In the genomic region with DNA sequence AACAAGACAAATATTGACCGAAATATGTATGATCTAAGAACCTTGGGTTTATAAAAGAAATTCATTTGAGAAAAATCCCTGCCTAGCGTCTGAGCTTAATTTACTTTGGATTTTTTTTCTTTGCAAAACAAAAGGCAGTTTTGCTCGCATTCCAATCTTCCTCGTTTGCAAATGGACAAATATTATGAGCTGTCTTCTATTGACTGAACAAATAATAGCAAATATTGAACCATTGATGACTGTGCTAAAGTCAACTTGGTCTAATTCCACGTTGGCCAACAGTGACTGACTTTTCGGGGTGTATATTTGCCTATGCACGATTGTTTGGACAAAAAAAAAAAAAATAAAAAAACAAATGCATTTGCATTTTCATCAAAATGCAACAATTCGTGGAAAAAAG, we compare ENCODE assay signal across 1 fruit fly cellular context.
TF ChIP-seq lines count a peak whose summit lies in the region.

No protein-coding gene starts in this region.

TF ChIP-seq in whole organism, embryonic, 481 proteins besides CTCF, POLR2A, EP300 and RAD21 (continued from another document and continues in another):
- TF ChIP-seq CG2202 (tag; optimal IDR thresholded peaks at IDR 0.05; lab: Kevin White, UChicago), result no peak
- no peak for TF ChIP-seq Ptx1 (GFP tag; IDR thresholded peaks at IDR 0.05; lab: Robert Waterston, UW)
- TF ChIP-seq CG7839 (tag; optimal IDR thresholded peaks at IDR 0.05; lab: Kevin White, UChicago), result no peak
- no peak for TF ChIP-seq CG16815 (GFP tag; optimal IDR thresholded peaks at IDR 0.05; lab: Kevin White, UChicago)
- no peak for TF ChIP-seq exex (tag; optimal IDR thresholded peaks at IDR 0.05; lab: Kevin White, UChicago)
- no peak for TF ChIP-seq TFAM (GFP tag; optimal IDR thresholded peaks at IDR 0.05; lab: Kevin White, UChicago)
- no peak for TF ChIP-seq h (optimal IDR thresholded peaks at IDR 0.05; lab: Kevin White, UChicago)
- TF ChIP-seq psq (GFP tag; optimal IDR thresholded peaks at IDR 0.05; lab: Kevin White, UChicago), result no peak
- TF ChIP-seq CG15073 (GFP tag; optimal IDR thresholded peaks at IDR 0.05; lab: Kevin White, UChicago), result no peak
- TF ChIP-seq lov (optimal IDR thresholded peaks at IDR 0.05; lab: Kevin White, UChicago), result no peak
- TF ChIP-seq lov (GFP tag; IDR thresholded peaks at IDR 0.05; lab: Robert Waterston, UW), result no peak
- TF ChIP-seq dysf (GFP tag; IDR thresholded peaks at IDR 0.05; lab: Robert Waterston, UW), result no peak
- TF ChIP-seq wdn (GFP tag; IDR thresholded peaks at IDR 0.05; lab: Robert Waterston, UW), result no peak
- no peak for TF ChIP-seq CG13775 (GFP tag; optimal IDR thresholded peaks at IDR 0.05; lab: Kevin White, UChicago)
- no peak for TF ChIP-seq CG34422 (GFP tag; IDR thresholded peaks at IDR 0.05; lab: Robert Waterston, UW)
- peak; percentile 17 for TF ChIP-seq Sox100B (GFP tag; optimal IDR thresholded peaks at IDR 0.05; lab: Kevin White, UChicago)
- TF ChIP-seq CG12391 (tag; optimal IDR thresholded peaks at IDR 0.05; lab: Kevin White, UChicago), result no peak
- TF ChIP-seq CG2199 (GFP tag; IDR thresholded peaks at IDR 0.05; lab: Robert Waterston, UW), result no peak
- TF ChIP-seq CG3995 (GFP tag; optimal IDR thresholded peaks at IDR 0.05; lab: Kevin White, UChicago), result no peak
- TF ChIP-seq H2.0 (GFP tag; IDR thresholded peaks at IDR 0.05; lab: Robert Waterston, UW), result no peak
- no peak for TF ChIP-seq Hand (GFP tag; optimal IDR thresholded peaks at IDR 0.05; lab: Kevin White, UChicago)
- TF ChIP-seq Lpt (GFP tag; optimal IDR thresholded peaks at IDR 0.05; lab: Kevin White, UChicago), result no peak
- peak; percentile 13 for TF ChIP-seq unpg (GFP tag; optimal IDR thresholded peaks at IDR 0.05; lab: Kevin White, UChicago)
- TF ChIP-seq CG6683 (GFP tag; optimal IDR thresholded peaks at IDR 0.05; lab: Kevin White, UChicago), result no peak
- no peak for TF ChIP-seq CG13296 (GFP tag; optimal IDR thresholded peaks at IDR 0.05; lab: Kevin White, UChicago)
- TF ChIP-seq CG17802 (tag; optimal IDR thresholded peaks at IDR 0.05; lab: Kevin White, UChicago), result no peak
- no peak for TF ChIP-seq maf-S (GFP tag; optimal IDR thresholded peaks at IDR 0.05; lab: Kevin White, UChicago)
- no peak for TF ChIP-seq CG16863 (GFP tag; optimal IDR thresholded peaks at IDR 0.05; lab: Kevin White, UChicago)
- TF ChIP-seq CG1602 (GFP tag; optimal IDR thresholded peaks at IDR 0.05; lab: Kevin White, UChicago), result no peak
- TF ChIP-seq CG4424 (GFP tag; optimal IDR thresholded peaks at IDR 0.05; lab: Kevin White, UChicago), result peak; percentile 1
- TF ChIP-seq CG1529 (GFP tag; optimal IDR thresholded peaks at IDR 0.05; lab: Kevin White, UChicago), result peak; percentile 12
- TF ChIP-seq Hmx (GFP tag; optimal IDR thresholded peaks at IDR 0.05; lab: Kevin White, UChicago), result no peak
- no peak for TF ChIP-seq CG3847 (GFP tag; IDR thresholded peaks at IDR 0.05; lab: Robert Waterston, UW)
- no peak for TF ChIP-seq luna (GFP tag; optimal IDR thresholded peaks at IDR 0.05; lab: Kevin White, UChicago)
- no peak for TF ChIP-seq CG15696 (tag; optimal IDR thresholded peaks at IDR 0.05; lab: Kevin White, UChicago)
- no peak for TF ChIP-seq CG10431 (GFP tag; optimal IDR thresholded peaks at IDR 0.05; lab: Kevin White, UChicago)
- no peak for TF ChIP-seq CG10274 (GFP tag; optimal IDR thresholded peaks at IDR 0.05; lab: Kevin White, UChicago)
- TF ChIP-seq Gsc (GFP tag; IDR thresholded peaks at IDR 0.05; lab: Robert Waterston, UW), result no peak
- no peak for TF ChIP-seq CG7963 (GFP tag; IDR thresholded peaks at IDR 0.05; lab: Robert Waterston, UW; ENCODE audit: partially characterized antibody)
- TF ChIP-seq CHES-1-like (GFP tag; optimal IDR thresholded peaks at IDR 0.05; lab: Kevin White, UChicago), result no peak
- TF ChIP-seq CG4617 (GFP tag; optimal IDR thresholded peaks at IDR 0.05; lab: Kevin White, UChicago; ENCODE audit: borderline replicate concordance), result no peak
- TF ChIP-seq Med (GFP tag; lab: Kevin White, UChicago), result peak; percentile 43
- peak; percentile 37 for TF ChIP-seq CG17568 (GFP tag; optimal IDR thresholded peaks at IDR 0.05; lab: Kevin White, UChicago)
- TF ChIP-seq cwo (GFP tag; optimal IDR thresholded peaks at IDR 0.05; lab: Kevin White, UChicago), result no peak
- TF ChIP-seq scrt (GFP tag; optimal IDR thresholded peaks at IDR 0.05; lab: Kevin White, UChicago), result no peak
- TF ChIP-seq CG6272 (GFP tag; IDR thresholded peaks at IDR 0.05; lab: Robert Waterston, UW), result no peak
- no peak for TF ChIP-seq CG9727 (GFP tag; optimal IDR thresholded peaks at IDR 0.05; lab: Kevin White, UChicago)
- TF ChIP-seq CG6654 (GFP tag; optimal IDR thresholded peaks at IDR 0.05; lab: Kevin White, UChicago), result no peak
- no peak for TF ChIP-seq bowl (GFP tag; IDR thresholded peaks at IDR 0.05; lab: Robert Waterston, UW)
- no peak for TF ChIP-seq MESR4 (GFP tag; optimal IDR thresholded peaks at IDR 0.05; lab: Kevin White, UChicago)
- TF ChIP-seq CG2120 (GFP tag; optimal IDR thresholded peaks at IDR 0.05; lab: Kevin White, UChicago), result no peak
- peak; percentile 21 for TF ChIP-seq HHEX (GFP tag; optimal IDR thresholded peaks at IDR 0.05; lab: Kevin White, UChicago)
- no peak for TF ChIP-seq Camta (GFP tag; optimal IDR thresholded peaks at IDR 0.05; lab: Kevin White, UChicago)
- no peak for TF ChIP-seq CG10565 (GFP tag; optimal IDR thresholded peaks at IDR 0.05; lab: Kevin White, UChicago)
- TF ChIP-seq lilli (GFP tag; optimal IDR thresholded peaks at IDR 0.05; lab: Kevin White, UChicago), result no peak
- no peak for TF ChIP-seq CG32532 (GFP tag; IDR thresholded peaks at IDR 0.05; lab: Robert Waterston, UW)
- TF ChIP-seq Pdp1 (GFP tag; optimal IDR thresholded peaks at IDR 0.05; lab: Kevin White, UChicago), result peak in 1 of 2 experiments; percentile 5
- no peak for TF ChIP-seq hbn (GFP tag; IDR thresholded peaks at IDR 0.05; lab: Robert Waterston, UW; ENCODE audit: partially characterized antibody)
- TF ChIP-seq MBD-R2 (GFP tag; IDR thresholded peaks at IDR 0.05; lab: Robert Waterston, UW), result no peak
- TF ChIP-seq sob (GFP tag; IDR thresholded peaks at IDR 0.05; lab: Robert Waterston, UW), result peak; percentile 19; the same call in 1 of the 2 replicates
- no peak for TF ChIP-seq zfh1 (GFP tag; IDR thresholded peaks at IDR 0.05; lab: Robert Waterston, UW)
- TF ChIP-seq gce (GFP tag; IDR thresholded peaks at IDR 0.05; lab: Robert Waterston, UW), result no peak
- no peak for TF ChIP-seq da (GFP tag; optimal IDR thresholded peaks at IDR 0.05; lab: Kevin White, UChicago)
- no peak for TF ChIP-seq CG4282 (GFP tag; optimal IDR thresholded peaks at IDR 0.05; lab: Kevin White, UChicago)
- TF ChIP-seq Bteb2 (GFP tag; optimal IDR thresholded peaks at IDR 0.05; lab: Kevin White, UChicago), result no peak
- TF ChIP-seq Opbp (GFP tag; IDR thresholded peaks at IDR 0.05; lab: Robert Waterston, UW; ENCODE audit: partially characterized antibody), result no peak
- TF ChIP-seq Sry-δ (GFP tag; optimal IDR thresholded peaks at IDR 0.05; lab: Kevin White, UChicago), result no peak
- TF ChIP-seq jigr1 (GFP tag; IDR thresholded peaks at IDR 0.05; lab: Robert Waterston, UW), result no peak
- no peak; the same call in 1 of the 2 replicates for TF ChIP-seq CG1024 (GFP tag; IDR thresholded peaks at IDR 0.05; lab: Robert Waterston, UW)
- no peak for TF ChIP-seq Tbp (GFP tag; optimal IDR thresholded peaks at IDR 0.05; lab: Kevin White, UChicago)
- no peak for TF ChIP-seq pb (GFP tag; optimal IDR thresholded peaks at IDR 0.05; lab: Kevin White, UChicago)
- TF ChIP-seq CG7357 (GFP tag; IDR thresholded peaks at IDR 0.05; lab: Robert Waterston, UW), result no peak
- TF ChIP-seq sc (optimal IDR thresholded peaks at IDR 0.05; lab: Kevin White, UChicago), result no peak
- no peak for TF ChIP-seq sc (GFP tag; optimal IDR thresholded peaks at IDR 0.05; lab: Kevin White, UChicago)
- TF ChIP-seq CG2712 (tag; optimal IDR thresholded peaks at IDR 0.05; lab: Kevin White, UChicago), result no peak
- TF ChIP-seq Vsx1 (GFP tag; optimal IDR thresholded peaks at IDR 0.05; lab: Kevin White, UChicago), result peak; percentile 19
- no peak for TF ChIP-seq CG14860 (GFP tag; IDR thresholded peaks at IDR 0.05; lab: Robert Waterston, UW; ENCODE audit: partially characterized antibody)
- no peak for TF ChIP-seq rib (GFP tag; IDR thresholded peaks at IDR 0.05; lab: Robert Waterston, UW)
- peak; percentile 33 for TF ChIP-seq CG2678 (tag; optimal IDR thresholded peaks at IDR 0.05; lab: Kevin White, UChicago)
- peak; percentile 55 for TF ChIP-seq CG17359 (tag; optimal IDR thresholded peaks at IDR 0.05; lab: Kevin White, UChicago)
- TF ChIP-seq salm (tag; optimal IDR thresholded peaks at IDR 0.05; lab: Kevin White, UChicago), result no peak
- no peak for TF ChIP-seq CG8765 (GFP tag; IDR thresholded peaks at IDR 0.05; lab: Robert Waterston, UW)
- TF ChIP-seq CG30431 (GFP tag; optimal IDR thresholded peaks at IDR 0.05; lab: Kevin White, UChicago), result no peak
- TF ChIP-seq fd64A (GFP tag; optimal IDR thresholded peaks at IDR 0.05; lab: Kevin White, UChicago), result peak; percentile 3
- no peak for TF ChIP-seq CG33213 (GFP tag; optimal IDR thresholded peaks at IDR 0.05; lab: Kevin White, UChicago)
- no peak for TF ChIP-seq CG31388 (GFP tag; optimal IDR thresholded peaks at IDR 0.05; lab: Kevin White, UChicago)
- TF ChIP-seq tgo (GFP tag; IDR thresholded peaks at IDR 0.05; lab: Robert Waterston, UW), result no peak
- 0 out of 2 replicates have a peak, but pooled peaks have one; percentile 6 for TF ChIP-seq sens-2 (GFP tag; IDR thresholded peaks at IDR 0.05; lab: Robert Waterston, UW)
- no peak for TF ChIP-seq Meics (GFP tag; optimal IDR thresholded peaks at IDR 0.05; lab: Kevin White, UChicago)
- TF ChIP-seq trem (tag; optimal IDR thresholded peaks at IDR 0.05; lab: Kevin White, UChicago), result no peak
- no peak for TF ChIP-seq CG9797 (GFP tag; optimal IDR thresholded peaks at IDR 0.05; lab: Kevin White, UChicago)
- TF ChIP-seq CG11398 (GFP tag; optimal IDR thresholded peaks at IDR 0.05; lab: Kevin White, UChicago), result no peak
- no peak for TF ChIP-seq Dad (GFP tag; optimal IDR thresholded peaks at IDR 0.05; lab: Kevin White, UChicago)
- no peak for TF ChIP-seq CG32767 (GFP tag; IDR thresholded peaks at IDR 0.05; lab: Robert Waterston, UW)
- peak; percentile 41 for TF ChIP-seq Sox102F (GFP tag; optimal IDR thresholded peaks at IDR 0.05; lab: Kevin White, UChicago)
- TF ChIP-seq Mad (GFP tag; optimal IDR thresholded peaks at IDR 0.05; lab: Kevin White, UChicago), result no peak
- no peak for TF ChIP-seq ttk (GFP tag; IDR thresholded peaks at IDR 0.05; lab: Robert Waterston, UW)
- no peak for TF ChIP-seq phol (tag; optimal IDR thresholded peaks at IDR 0.05; lab: Kevin White, UChicago)
- TF ChIP-seq slou (GFP tag; optimal IDR thresholded peaks at IDR 0.05; lab: Kevin White, UChicago), result no peak
- no peak for TF ChIP-seq trh (GFP tag; optimal IDR thresholded peaks at IDR 0.05; lab: Kevin White, UChicago)
- no peak for TF ChIP-seq ham (GFP tag; IDR thresholded peaks at IDR 0.05; lab: Robert Waterston, UW)
- TF ChIP-seq schlank (tag; optimal IDR thresholded peaks at IDR 0.05; lab: Kevin White, UChicago), result no peak
- no peak for TF ChIP-seq CG17912 (GFP tag; optimal IDR thresholded peaks at IDR 0.05; lab: Kevin White, UChicago)
- no peak for TF ChIP-seq gt (GFP tag; IDR thresholded peaks at IDR 0.05; lab: Robert Waterston, UW)
- no peak for TF ChIP-seq CG10543 (GFP tag; optimal IDR thresholded peaks at IDR 0.05; lab: Kevin White, UChicago)
- TF ChIP-seq Rfx (GFP tag; IDR thresholded peaks at IDR 0.05; lab: Robert Waterston, UW), result no peak
- TF ChIP-seq CG12744 (GFP tag; optimal IDR thresholded peaks at IDR 0.05; lab: Kevin White, UChicago), result no peak
- TF ChIP-seq shn (GFP tag; optimal IDR thresholded peaks at IDR 0.05; lab: Kevin White, UChicago), result no peak
- no peak for TF ChIP-seq tup (GFP tag; optimal IDR thresholded peaks at IDR 0.05; lab: Kevin White, UChicago)
- no peak for TF ChIP-seq CG3065 (GFP tag; optimal IDR thresholded peaks at IDR 0.05; lab: Kevin White, UChicago)
- TF ChIP-seq zfh2 (GFP tag; optimal IDR thresholded peaks at IDR 0.05; lab: Kevin White, UChicago), result no peak
- TF ChIP-seq gsb (GFP tag; IDR thresholded peaks at IDR 0.05; lab: Robert Waterston, UW), result no peak
- no peak for TF ChIP-seq CG4820 (GFP tag; optimal IDR thresholded peaks at IDR 0.05; lab: Kevin White, UChicago)
- TF ChIP-seq CG14667 (GFP tag; IDR thresholded peaks at IDR 0.05; lab: Robert Waterston, UW), result no peak
- TF ChIP-seq Stat92E (GFP tag; optimal IDR thresholded peaks at IDR 0.05; lab: Kevin White, UChicago), result no peak
- TF ChIP-seq CG5953 (GFP tag; IDR thresholded peaks at IDR 0.05; lab: Robert Waterston, UW), result no peak
- TF ChIP-seq E2f1 (GFP tag; IDR thresholded peaks at IDR 0.05; lab: Robert Waterston, UW), result no peak
- peak; percentile 30 for TF ChIP-seq Hmr (GFP tag; optimal IDR thresholded peaks at IDR 0.05; lab: Kevin White, UChicago)
- TF ChIP-seq ap (GFP tag; IDR thresholded peaks at IDR 0.05; lab: Robert Waterston, UW), result no peak
- TF ChIP-seq p53 (GFP tag; optimal IDR thresholded peaks at IDR 0.05; lab: Kevin White, UChicago), result no peak
- no peak; the same call in 1 of the 2 replicates for TF ChIP-seq Awh (GFP tag; IDR thresholded peaks at IDR 0.05; lab: Robert Waterston, UW)
- TF ChIP-seq prd (optimal IDR thresholded peaks at IDR 0.05; lab: Kevin White, UChicago), result no peak
- TF ChIP-seq prd (GFP tag; IDR thresholded peaks at IDR 0.05; lab: Robert Waterston, UW), result no peak
- TF ChIP-seq so (GFP tag; IDR thresholded peaks at IDR 0.05; lab: Robert Waterston, UW), result peak; percentile 21; the same call in 1 of the 3 replicates
- TF ChIP-seq dmrt99B (tag; optimal IDR thresholded peaks at IDR 0.05; lab: Kevin White, UChicago), result peak; percentile 28
- no peak for TF ChIP-seq CG18764 (GFP tag; optimal IDR thresholded peaks at IDR 0.05; lab: Kevin White, UChicago)
- no peak for TF ChIP-seq dimm (GFP tag; IDR thresholded peaks at IDR 0.05; lab: Robert Waterston, UW)
- no peak for TF ChIP-seq Dbx (GFP tag; IDR thresholded peaks at IDR 0.05; lab: Robert Waterston, UW)
- no peak for TF ChIP-seq kay (GFP tag; optimal IDR thresholded peaks at IDR 0.05; lab: Kevin White, UChicago)
- no peak for TF ChIP-seq Hr51 (GFP tag; optimal IDR thresholded peaks at IDR 0.05; lab: Kevin White, UChicago)
- no peak for TF ChIP-seq GATAe (GFP tag; conservative IDR thresholded peaks at IDR 0.05; lab: Robert Waterston, UW)
- TF ChIP-seq ems (GFP tag; optimal IDR thresholded peaks at IDR 0.05; lab: Kevin White, UChicago), result no peak
- TF ChIP-seq CG6854 (GFP tag; optimal IDR thresholded peaks at IDR 0.05; lab: Kevin White, UChicago), result no peak
- TF ChIP-seq B-H2 (GFP tag; optimal IDR thresholded peaks at IDR 0.05; lab: Kevin White, UChicago), result no peak
- TF ChIP-seq nau (GFP tag; optimal IDR thresholded peaks at IDR 0.05; lab: Kevin White, UChicago), result peak; percentile 55
- no peak for TF ChIP-seq CG16779 (GFP tag; IDR thresholded peaks at IDR 0.05; lab: Robert Waterston, UW)
